Fruit fly (Drosophila melanogaster): Measurements from ENCODE around the gene CG31459.

The CG31459 gene

DNA sequence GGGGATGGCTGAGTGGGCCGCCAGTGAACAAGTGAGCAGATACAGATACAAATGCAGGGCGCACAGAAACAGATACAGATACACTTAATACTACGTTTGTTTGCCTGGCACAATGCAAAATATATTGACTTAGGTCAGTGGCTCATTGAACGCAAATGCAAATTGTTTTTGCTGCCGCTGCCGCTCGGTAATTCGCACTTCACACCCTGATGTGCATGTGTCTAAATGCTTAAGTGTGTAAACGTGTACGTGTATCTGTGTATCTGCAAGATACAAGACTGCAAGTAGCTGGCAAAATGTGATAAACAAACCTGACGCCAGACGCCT lies 32.3 kb upstream of the CG31459 start:
- TF ChIP-seq lola (GFP tag; optimal IDR thresholded peaks at IDR 0.05) (no peak), Rel (GFP tag; optimal IDR thresholded peaks at IDR 0.05) (no peak), Rel (tag; optimal IDR thresholded peaks at IDR 0.05) (peak; percentile 47)

DNA sequence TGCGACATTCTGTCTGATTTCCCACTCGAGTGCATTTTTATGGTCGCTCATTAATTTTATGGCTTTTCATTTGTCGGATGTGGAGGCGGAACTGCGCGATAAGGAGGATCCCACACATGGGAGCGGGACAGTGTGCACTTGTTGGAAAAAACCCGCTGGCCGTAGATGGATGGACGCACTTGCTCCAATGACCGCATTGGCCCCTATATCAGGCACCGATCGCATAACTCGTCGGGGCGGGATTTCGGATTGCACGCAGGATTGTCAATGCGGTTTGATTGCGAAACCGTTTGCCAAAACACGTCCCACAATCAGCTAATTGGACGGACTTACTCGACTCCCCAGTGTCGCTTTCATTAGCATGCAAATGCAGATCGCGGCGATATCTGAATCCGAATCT lies 29.1 kb upstream of the CG31459 start:
- TF ChIP-seq Rel (GFP tag; optimal IDR thresholded peaks at IDR 0.05) (no peak), Rel (tag; optimal IDR thresholded peaks at IDR 0.05) (peak; percentile 11), jim (GFP tag; optimal IDR thresholded peaks at IDR 0.05) (no peak), br (GFP tag; optimal IDR thresholded peaks at IDR 0.05) (no peak), N (GFP tag; optimal IDR thresholded peaks at IDR 0.05) (no peak), woc (GFP tag; optimal IDR thresholded peaks at IDR 0.05) (no peak), CrebA (GFP tag; optimal IDR thresholded peaks at IDR 0.05; ENCODE audit: borderline replicate concordance) (no peak), OdsH (GFP tag; optimal IDR thresholded peaks at IDR 0.05) (no peak), dsf (GFP tag; optimal IDR thresholded peaks at IDR 0.05; ENCODE audit: borderline replicate concordance) (no peak)

DNA sequence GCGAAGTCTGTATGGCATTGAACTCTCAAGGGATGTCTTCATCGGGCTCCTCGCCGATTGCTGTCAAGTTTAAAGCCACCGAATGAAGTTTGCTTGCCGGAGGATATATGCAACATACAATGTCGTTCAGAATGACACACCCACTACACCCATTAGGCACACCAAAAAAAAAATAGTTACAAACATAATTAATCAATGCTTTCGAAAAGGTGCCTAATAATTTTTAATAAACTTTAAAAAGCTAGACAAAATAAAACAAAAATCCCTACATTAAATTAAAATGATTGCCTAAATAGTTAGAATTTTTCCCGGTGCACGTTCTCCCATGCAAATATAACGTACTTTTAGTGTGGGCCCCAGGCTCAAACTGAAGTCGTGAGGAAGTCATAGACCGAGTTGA lies 28.2 kb upstream of the CG31459 start:
- no peak for TF ChIP-seq br (GFP tag; optimal IDR thresholded peaks at IDR 0.05)
- TF ChIP-seq dl (GFP tag; optimal IDR thresholded peaks at IDR 0.05; ENCODE audit: insufficient read depth in 1 of 2, partially characterized antibody in 2 of 2) = no peak
- no peak for TF ChIP-seq fru (GFP tag; optimal IDR thresholded peaks at IDR 0.05)
- TF ChIP-seq sv (GFP tag; optimal IDR thresholded peaks at IDR 0.05) = no peak
- TF ChIP-seq CrebA (GFP tag; optimal IDR thresholded peaks at IDR 0.05; ENCODE audit: borderline replicate concordance) = no peak
- TF ChIP-seq pan (optimal IDR thresholded peaks at IDR 0.05) = no peak
- no peak for TF ChIP-seq sage (GFP tag; optimal IDR thresholded peaks at IDR 0.05)
- no peak for TF ChIP-seq psq (GFP tag; optimal IDR thresholded peaks at IDR 0.05)
- TF ChIP-seq h (GFP tag; optimal IDR thresholded peaks at IDR 0.05) = no peak
- no peak for TF ChIP-seq woc (GFP tag; optimal IDR thresholded peaks at IDR 0.05)
- no peak for TF ChIP-seq brk (GFP tag; optimal IDR thresholded peaks at IDR 0.05)
- no peak for TF ChIP-seq dmrt93B (GFP tag; optimal IDR thresholded peaks at IDR 0.05)
- TF ChIP-seq tai (GFP tag; optimal IDR thresholded peaks at IDR 0.05) = no peak
- TF ChIP-seq Rel (GFP tag; optimal IDR thresholded peaks at IDR 0.05) = no peak
- TF ChIP-seq Rel (tag; optimal IDR thresholded peaks at IDR 0.05) = no peak
- TF ChIP-seq Myc (optimal IDR thresholded peaks at IDR 0.05) = no peak

DNA sequence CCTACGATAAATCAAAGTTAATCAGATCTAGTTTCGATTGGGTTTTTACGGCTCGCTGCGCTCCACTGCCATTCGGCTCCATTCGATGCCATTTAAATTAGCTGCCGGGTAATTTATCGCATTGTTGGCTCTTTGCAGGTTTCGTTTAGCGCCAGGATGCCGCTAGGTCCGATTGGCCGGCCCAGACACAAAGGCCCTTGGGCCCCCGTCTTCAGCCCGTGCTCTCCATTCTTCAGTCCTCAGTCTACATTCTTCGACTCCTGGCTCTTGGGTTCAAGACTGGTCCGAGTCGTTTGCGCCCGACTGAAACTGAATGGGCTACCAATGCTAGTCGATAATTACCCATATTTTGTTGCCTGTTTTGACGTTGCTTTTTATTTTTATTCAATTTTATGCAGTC lies 27.4 kb upstream of the CG31459 start:
- TF ChIP-seq CrebA (GFP tag; optimal IDR thresholded peaks at IDR 0.05; ENCODE audit: borderline replicate concordance) (no peak), woc (GFP tag; optimal IDR thresholded peaks at IDR 0.05) (no peak), Vsx2 (GFP tag; optimal IDR thresholded peaks at IDR 0.05; ENCODE audit: partially characterized antibody) (no peak), Hr78 (GFP tag; optimal IDR thresholded peaks at IDR 0.05) (no peak), fru (GFP tag; optimal IDR thresholded peaks at IDR 0.05) (no peak), tai (GFP tag; optimal IDR thresholded peaks at IDR 0.05) (no peak), Hnf4 (GFP tag; optimal IDR thresholded peaks at IDR 0.05) (no peak), CG9705 (GFP tag; optimal IDR thresholded peaks at IDR 0.05) (no peak), OdsH (GFP tag; optimal IDR thresholded peaks at IDR 0.05) (no peak), Dif (GFP tag; optimal IDR thresholded peaks at IDR 0.05; ENCODE audit: partially characterized antibody) (no peak), jim (GFP tag; optimal IDR thresholded peaks at IDR 0.05) (no peak), GATAd (GFP tag; optimal IDR thresholded peaks at IDR 0.05) (no peak), rgr (GFP tag; optimal IDR thresholded peaks at IDR 0.05) (no peak), Jra (GFP tag; optimal IDR thresholded peaks at IDR 0.05) (no peak), dsf (GFP tag; optimal IDR thresholded peaks at IDR 0.05; ENCODE audit: borderline replicate concordance) (no peak), sage (GFP tag; optimal IDR thresholded peaks at IDR 0.05) (no peak)

DNA sequence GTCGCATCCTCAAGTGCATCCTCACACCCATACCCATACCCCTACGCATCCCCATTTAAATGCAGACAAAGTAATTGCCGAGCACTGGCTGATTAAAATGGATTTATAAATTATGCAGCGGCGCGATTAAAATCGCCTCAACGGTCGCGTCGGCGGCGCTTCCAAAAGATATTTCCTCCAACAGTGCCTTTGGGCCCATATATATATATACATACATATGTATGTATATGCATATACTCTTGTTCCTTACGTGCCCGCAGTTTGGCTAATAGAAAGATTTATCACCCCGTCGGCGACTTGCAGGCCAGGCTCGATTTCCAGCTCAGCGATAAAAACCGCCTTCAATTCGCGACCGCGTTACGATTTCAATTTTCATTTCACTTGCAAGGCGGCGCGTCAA lies 23.9 kb upstream of the CG31459 start:
- no peak for TF ChIP-seq br (GFP tag; optimal IDR thresholded peaks at IDR 0.05)
- TF ChIP-seq dl (GFP tag; optimal IDR thresholded peaks at IDR 0.05; ENCODE audit: insufficient read depth in 1 of 2, partially characterized antibody in 2 of 2) = no peak
- no peak for TF ChIP-seq tai (GFP tag; optimal IDR thresholded peaks at IDR 0.05)
- TF ChIP-seq Dfd (GFP tag; optimal IDR thresholded peaks at IDR 0.05) = no peak
- no peak for TF ChIP-seq fru (GFP tag; optimal IDR thresholded peaks at IDR 0.05)
- TF ChIP-seq pan (optimal IDR thresholded peaks at IDR 0.05) = no peak
- TF ChIP-seq Jra (GFP tag; optimal IDR thresholded peaks at IDR 0.05) = no peak

DNA sequence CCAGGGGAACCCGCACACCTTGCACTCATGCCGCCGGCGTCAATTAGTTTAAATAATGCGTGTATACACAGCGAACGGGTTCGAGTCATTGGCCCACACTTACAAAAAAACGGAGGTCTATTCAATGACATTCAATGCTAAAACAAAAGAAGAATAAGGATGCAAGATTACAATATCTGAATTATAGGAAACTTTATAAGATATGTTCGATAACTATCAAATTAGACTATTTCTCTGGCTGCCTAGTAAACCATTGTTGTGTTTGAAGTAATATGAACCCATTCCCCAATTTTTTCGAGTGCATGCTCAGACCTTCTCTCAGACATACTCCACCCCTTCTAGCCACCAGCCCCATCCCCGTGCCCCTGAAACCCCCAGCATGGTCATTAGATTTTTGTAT lies 19.7 kb upstream of the CG31459 start:
- TF ChIP-seq Hnf4 (GFP tag; optimal IDR thresholded peaks at IDR 0.05) = no peak
- no peak for TF ChIP-seq Mio (GFP tag; optimal IDR thresholded peaks at IDR 0.05)
- TF ChIP-seq foxo (GFP tag; optimal IDR thresholded peaks at IDR 0.05) = no peak
- no peak for TF ChIP-seq Sp1 (GFP tag; optimal IDR thresholded peaks at IDR 0.05)
- TF ChIP-seq dmrt93B (GFP tag; optimal IDR thresholded peaks at IDR 0.05) = no peak
- TF ChIP-seq N (GFP tag; optimal IDR thresholded peaks at IDR 0.05) = no peak
- no peak for TF ChIP-seq Vsx2 (GFP tag; optimal IDR thresholded peaks at IDR 0.05; ENCODE audit: partially characterized antibody)
- TF ChIP-seq Myc (optimal IDR thresholded peaks at IDR 0.05) = no peak
- TF ChIP-seq h (GFP tag; optimal IDR thresholded peaks at IDR 0.05) = no peak
- TF ChIP-seq pan (optimal IDR thresholded peaks at IDR 0.05) = no peak
- no peak for TF ChIP-seq Hr83 (GFP tag; optimal IDR thresholded peaks at IDR 0.05; ENCODE audit: poor library complexity, severe bottlenecking)
- no peak for TF ChIP-seq psq (GFP tag; optimal IDR thresholded peaks at IDR 0.05)
- TF ChIP-seq br (GFP tag; optimal IDR thresholded peaks at IDR 0.05) = no peak
- TF ChIP-seq dsf (GFP tag; optimal IDR thresholded peaks at IDR 0.05; ENCODE audit: borderline replicate concordance) = no peak
- no peak for TF ChIP-seq lola (GFP tag; optimal IDR thresholded peaks at IDR 0.05)
